Worm (Caenorhabditis elegans): ENCODE data around the gene C25F6.8.

- TF ChIP-seq W03F9.2 (tag; optimal IDR thresholded peaks at IDR 0.05) (no peak), him-1 (tag; optimal IDR thresholded peaks at IDR 0.05) (no peak), dao-5 (tag; optimal IDR thresholded peaks at IDR 0.05) (no peak)
Observed at ce11 chrX:5447381-5447780, 660 bp upstream of the C25F6.8 start.

Data from whole organism, L4/young adult.